Worm (Caenorhabditis elegans): ENCODE results near the gene mlt-3.

- no peak for TF ChIP-seq lim-6 (tag; optimal IDR thresholded peaks at IDR 0.05)
- no peak for TF ChIP-seq ceh-9 (tag; optimal IDR thresholded peaks at IDR 0.05)
- no peak for TF ChIP-seq K02D7.2 (tag; optimal IDR thresholded peaks at IDR 0.05)
- no peak for TF ChIP-seq ceh-31 (tag; optimal IDR thresholded peaks at IDR 0.05)
- TF ChIP-seq pax-1 (tag; optimal IDR thresholded peaks at IDR 0.05), result no peak
- TF ChIP-seq nfya-1 (tag; optimal IDR thresholded peaks at IDR 0.05), result no peak
- TF ChIP-seq ceh-30 (tag; optimal IDR thresholded peaks at IDR 0.05), result no peak
- TF ChIP-seq nhr-232 (tag; optimal IDR thresholded peaks at IDR 0.05), result no peak
- TF ChIP-seq pqm-1 (tag; optimal IDR thresholded peaks at IDR 0.05), result no peak
- TF ChIP-seq ceh-18 (tag; optimal IDR thresholded peaks at IDR 0.05), result no peak
These were observed 29.2 kb downstream of the mlt-3 start for ce11 chrIV:12197679-12198078.
